Worm (Caenorhabditis elegans) whole organism, late embryonic: ENCODE data around the gene Y113G7B.12.

Source experiments
- K09A11.1 ChIP-seq: sonication (generic microtip); optimal IDR thresholded peaks from 2 replicates; lab custom pipeline; 2017; ENCODE audit warnings: antibody characterized with exemption, mild to moderate bottlenecking, missing genetic modification characterization, missing compliant biosample characterization; ENCODE audit not compliant: insufficient read depth
- ama-1 ChIP-seq: fragments of 150-350 bp; optimal IDR thresholded peaks from 2 replicates; lab custom pipeline; 2014
- fkh-10 ChIP-seq: fragments of 150-350 bp; optimal IDR thresholded peaks from 2 replicates; lab custom pipeline; 2014; ENCODE audit warnings: missing biosample characterization, missing genetic modification reagents, missing genetic modification characterization
- gmeb-2 ChIP-seq: sonication (generic microtip); optimal IDR thresholded peaks from 2 replicates; lab custom pipeline; 2016; ENCODE audit warnings: missing genetic modification characterization, inconsistent platforms, missing compliant biosample characterization
- nfya-1 ChIP-seq: sonication (generic microtip); optimal IDR thresholded peaks from 2 replicates; lab custom pipeline; 2017; ENCODE audit warnings: missing genetic modification characterization, mild to moderate bottlenecking, missing compliant biosample characterization, antibody characterized with exemption, moderate library complexity
- nhr-11 ChIP-seq: fragments of 150-350 bp; optimal IDR thresholded peaks from 2 replicates; lab custom pipeline; 2014; ENCODE audit warnings: missing biosample characterization, missing genetic modification characterization
- odd-2 ChIP-seq: sonication (generic microtip); optimal IDR thresholded peaks from 2 replicates; lab custom pipeline; 2017; ENCODE audit warnings: antibody characterized with exemption, mild to moderate bottlenecking, missing genetic modification characterization, missing compliant biosample characterization
- pag-3 ChIP-seq: sonication (generic microtip); optimal IDR thresholded peaks from 2 replicates; lab custom pipeline; 2016; ENCODE audit warnings: missing compliant biosample characterization, missing genetic modification characterization, borderline replicate concordance
- pqm-1 ChIP-seq: sonication (generic microtip); optimal IDR thresholded peaks from 2 replicates; lab custom pipeline; 2016; ENCODE audit warnings: missing genetic modification characterization, missing compliant biosample characterization
- sdc-2 ChIP-seq: sonication (generic microtip); optimal IDR thresholded peaks from 2 replicates; lab custom pipeline; 2016; ENCODE audit warnings: missing genotype, missing genetic modification characterization, missing compliant biosample characterization

DNA sequence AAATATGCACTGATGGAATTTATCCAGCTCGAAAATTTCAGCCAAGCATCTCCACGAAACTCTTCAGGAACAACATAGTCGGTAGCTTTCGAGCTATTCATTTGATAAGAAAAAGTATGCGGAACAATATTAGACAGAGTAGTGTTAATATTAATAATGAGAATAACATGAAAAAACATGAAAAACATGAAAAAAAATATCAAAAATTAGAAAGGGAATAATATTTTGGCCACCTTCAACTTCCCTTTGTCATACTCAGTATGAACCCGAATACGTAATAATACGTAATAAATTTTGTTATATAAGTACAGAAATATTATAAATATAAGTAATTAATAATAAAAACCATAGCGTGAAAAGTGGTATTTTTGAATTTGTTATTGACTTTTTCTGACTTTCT, 40.5 kb downstream of the Y113G7B.12 start, which contains the start of gene srw-39:
- no peak for TF ChIP-seq nfya-1 (tag; lab: Kevin White, UChicago)
- no peak for TF ChIP-seq nhr-11 (tag; lab: Kevin White, UChicago)
- no peak for TF ChIP-seq ama-1
- TF ChIP-seq fkh-10 (GFP tag; lab: Kevin White, UChicago), result no peak
- no peak for TF ChIP-seq pqm-1
- no peak for TF ChIP-seq gmeb-2 (tag; lab: Kevin White, UChicago)
- TF ChIP-seq K09A11.1, result no peak
- TF ChIP-seq pag-3 (tag; lab: Kevin White, UChicago), result no peak
- TF ChIP-seq odd-2, result no peak
- no peak for TF ChIP-seq sdc-2 (tag; lab: Kevin White, UChicago)
